Worm (Caenorhabditis elegans): Measurements from ENCODE around the gene sre-38.

DNA sequence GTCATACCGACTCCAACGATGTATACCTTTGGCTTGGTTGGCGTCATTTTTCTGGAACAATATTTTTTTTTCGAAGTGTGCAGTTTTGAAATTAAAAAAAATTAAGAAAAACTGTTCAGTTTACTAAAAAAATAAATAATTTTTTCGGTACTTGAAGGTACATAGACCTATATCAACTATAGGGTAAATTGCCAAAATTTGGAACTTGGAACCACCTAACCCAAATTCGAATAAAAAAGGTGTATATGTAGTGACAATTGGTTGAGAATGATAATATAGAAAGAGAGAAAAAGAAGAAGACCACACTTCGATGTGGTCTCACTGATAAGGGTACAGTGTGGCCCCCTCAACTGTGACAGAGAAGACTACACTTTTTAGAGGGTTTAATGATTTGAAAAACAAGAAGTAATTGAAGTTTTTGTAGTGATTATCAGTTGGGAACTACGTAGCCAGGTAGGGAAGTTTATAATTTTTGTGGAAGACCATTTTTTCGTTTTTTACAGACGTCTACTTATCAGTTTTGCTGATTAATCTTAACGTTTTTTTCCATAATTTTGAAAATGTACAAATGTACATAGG lies 31.6 kb upstream of the sre-38 start, which contains the start of gene daf-22:
- TF ChIP-seq ces-1 (GFP tag; optimal IDR thresholded peaks at IDR 0.05) (no peak), nhr-237 (tag; optimal IDR thresholded peaks at IDR 0.05) (no peak), nhr-12 (tag; optimal IDR thresholded peaks at IDR 0.05) (no peak), unc-62 (GFP tag; optimal IDR thresholded peaks at IDR 0.05) (no peak), elt-3 (tag; optimal IDR thresholded peaks at IDR 0.05) (no peak), drap-1 (GFP tag; optimal IDR thresholded peaks at IDR 0.05) (no peak), sptf-1 (tag; optimal IDR thresholded peaks at IDR 0.05) (no peak), mls-2 (tag; optimal IDR thresholded peaks at IDR 0.05) (no peak), mep-1 (tag; optimal IDR thresholded peaks at IDR 0.05) (no peak), blmp-1 (tag; optimal IDR thresholded peaks at IDR 0.05) (no peak), M03D4.4 (tag; optimal IDR thresholded peaks at IDR 0.05) (no peak), ceh-43 (GFP tag; optimal IDR thresholded peaks at IDR 0.05) (no peak), ceh-83 (GFP tag; optimal IDR thresholded peaks at IDR 0.05) (no peak)
